Worm (Caenorhabditis elegans) whole organism, L2 larva: ENCODE data around the gene gst-42.

Source experiments
- ceh-82 ChIP-seq: fragments of 150-350 bp; optimal IDR thresholded peaks from 2 replicates; lab custom pipeline; 2014; ENCODE audit warnings: missing biosample characterization, missing genetic modification characterization
- dmd-4 ChIP-seq: sonication (generic microtip); optimal IDR thresholded peaks from 2 replicates; lab custom pipeline; 2017; ENCODE audit warnings: missing biosample characterization, missing genetic modification characterization
- lin-13 ChIP-seq: fragments of 150-350 bp; optimal IDR thresholded peaks from 2 replicates; lab custom pipeline; 2014; ENCODE audit warnings: missing biosample characterization, missing genetic modification reagents, missing genetic modification characterization
- lsy-2 ChIP-seq, 2 experiments: fragments of 150-350 bp in 1 of 2; sonication (generic microtip) in 1 of 2; optimal IDR thresholded peaks; 2 replicates each; lab custom pipeline; 2014 to 2017; ENCODE audit warnings: missing biosample characterization in 2 of 2, missing genetic modification characterization in 2 of 2
- nhr-10 ChIP-seq: sonication (generic microtip); optimal IDR thresholded peaks from 2 replicates; lab custom pipeline; 2017; ENCODE audit warnings: missing biosample characterization, missing genetic modification characterization
- snpc-4 ChIP-seq: fragments of 150-350 bp; optimal IDR thresholded peaks from 2 replicates; lab custom pipeline; 2014; ENCODE audit warnings: missing biosample characterization, missing genetic modification characterization

ce11 chrX:11710229-11710628 lies 17.5 kb downstream of the gst-42 start, which contains the start of gene C44C10.11:
- TF ChIP-seq lsy-2 (tag; optimal IDR thresholded peaks at IDR 0.05; lab: Kevin White, UChicago) (no peak), nhr-10 (tag; lab: Kevin White, UChicago) (no peak), dmd-4 (tag; lab: Kevin White, UChicago) (no peak), lin-13 (GFP tag; lab: Kevin White, UChicago) (peak; percentile 5), snpc-4 (tag; lab: Kevin White, UChicago) (no peak), ceh-82 (tag; lab: Kevin White, UChicago) (no peak)
